Worm (Caenorhabditis elegans): ENCODE results near the gene F15H10.10.

F15H10.10 gene

ce11 chrV:10435198-10435597, 18.4 kb upstream of the F15H10.10 start (continued):
- no peak for TF ChIP-seq tra-1 (GFP tag; IDR thresholded peaks at IDR 0.05)
- no peak for TF ChIP-seq ztf-11 (tag; optimal IDR thresholded peaks at IDR 0.05)
- TF ChIP-seq daf-19 (GFP tag; conservative IDR thresholded peaks at IDR 0.05) = no peak
- no peak for TF ChIP-seq hlh-30 (tag; optimal IDR thresholded peaks at IDR 0.05; ENCODE audit: insufficient read depth)
- no peak for TF ChIP-seq ceh-62 (tag; optimal IDR thresholded peaks at IDR 0.05)
- no peak for TF ChIP-seq spr-1 (tag; optimal IDR thresholded peaks at IDR 0.05)
- no peak for TF ChIP-seq cey-2 (tag; optimal IDR thresholded peaks at IDR 0.05; ENCODE audit: borderline replicate concordance, insufficient read depth)
- no peak for TF ChIP-seq Y5F2A.4 (GFP tag; optimal IDR thresholded peaks at IDR 0.05)
- TF ChIP-seq pqm-1 (tag; optimal IDR thresholded peaks at IDR 0.05) = peak; percentile 44
- TF ChIP-seq dmd-6 (GFP tag; IDR thresholded peaks at IDR 0.05) = peak; percentile 54
- TF ChIP-seq attf-4 (tag; optimal IDR thresholded peaks at IDR 0.05) = no peak
- TF ChIP-seq madf-5 (GFP tag; IDR thresholded peaks at IDR 0.05) = no peak
- no peak for TF ChIP-seq ama-1 (optimal IDR thresholded peaks at IDR 0.05)
- no peak for TF ChIP-seq lin-29 (GFP tag; IDR thresholded peaks at IDR 0.05)
- no peak for TF ChIP-seq unc-39 (tag; optimal IDR thresholded peaks at IDR 0.05)
- TF ChIP-seq unc-62 (GFP tag; optimal IDR thresholded peaks at IDR 0.05 in 1 of 2) = peak in 1 of 2 experiments; percentile 95
- no peak for TF ChIP-seq unc-62 (tag; optimal IDR thresholded peaks at IDR 0.05)
- TF ChIP-seq zfp-3 (GFP tag; conservative IDR thresholded peaks at IDR 0.05) = no peak
- TF ChIP-seq spr-3 (GFP tag; optimal IDR thresholded peaks at IDR 0.05) = no peak
- no peak for TF ChIP-seq aly-2 (tag; optimal IDR thresholded peaks at IDR 0.05)
- TF ChIP-seq nhr-237 (tag; optimal IDR thresholded peaks at IDR 0.05) = no peak
- no peak for TF ChIP-seq ctbp-1 (GFP tag; IDR thresholded peaks at IDR 0.05)
- no peak for TF ChIP-seq zip-11 (GFP tag; IDR thresholded peaks at IDR 0.05)
- no peak for TF ChIP-seq tag-97 (GFP tag; IDR thresholded peaks at IDR 0.05)
- TF ChIP-seq mep-1 (tag; optimal IDR thresholded peaks at IDR 0.05) = no peak

ce11 chrV:10433721-10434120, 16.9 kb upstream of the F15H10.10 start, which contains the start of gene Y32F6A.4:
TSS of gene Y32F6A.4 (minus strand) at chrV:10434067.
- no peak for TF ChIP-seq hmg-1.1 (GFP tag; IDR thresholded peaks at IDR 0.05)
- no peak for TF ChIP-seq arid-1 (GFP tag; conservative IDR thresholded peaks at IDR 0.05)
- no peak for TF ChIP-seq daf-16 (GFP tag; optimal IDR thresholded peaks at IDR 0.05)
- peak; percentile 45 for TF ChIP-seq daf-16 (tag; optimal IDR thresholded peaks at IDR 0.05)
- peak; percentile 39 for TF ChIP-seq nhr-28 (tag; optimal IDR thresholded peaks at IDR 0.05)
- TF ChIP-seq zip-11 (GFP tag; IDR thresholded peaks at IDR 0.05) = no peak
- TF ChIP-seq lin-13 (GFP tag; optimal IDR thresholded peaks at IDR 0.05) = no peak
- no peak for TF ChIP-seq ZK337.2 (GFP tag; IDR thresholded peaks at IDR 0.05)
- TF ChIP-seq Y5F2A.4 (GFP tag; optimal IDR thresholded peaks at IDR 0.05) = no peak
- TF ChIP-seq egl-27 (tag; optimal IDR thresholded peaks at IDR 0.05) = no peak
- no peak for TF ChIP-seq dmd-9 (GFP tag; IDR thresholded peaks at IDR 0.05)
- no peak for TF ChIP-seq zip-2 (tag; optimal IDR thresholded peaks at IDR 0.05)
- peak; percentile 15 for TF ChIP-seq hlh-11 (tag; optimal IDR thresholded peaks at IDR 0.05)
- no peak for TF ChIP-seq T20F7.1 (GFP tag; optimal IDR thresholded peaks at IDR 0.05)
- TF ChIP-seq vab-7 (GFP tag; IDR thresholded peaks at IDR 0.05) = no peak
- no peak for TF ChIP-seq lin-38 (GFP tag; IDR thresholded peaks at IDR 0.05)
- TF ChIP-seq unc-62 (GFP tag; optimal IDR thresholded peaks at IDR 0.05 in 1 of 2) = peak in 1 of 2 experiments; percentile 81
- no peak for TF ChIP-seq unc-62 (tag; optimal IDR thresholded peaks at IDR 0.05)
- peak; percentile 69 for TF ChIP-seq pqm-1 (tag; optimal IDR thresholded peaks at IDR 0.05)
- peak; percentile 41; the same call in 1 of the 2 replicates for TF ChIP-seq dmd-6 (GFP tag; IDR thresholded peaks at IDR 0.05)
- TF ChIP-seq hlh-30 (tag; optimal IDR thresholded peaks at IDR 0.05; ENCODE audit: insufficient read depth) = no peak
- TF ChIP-seq nhr-6 (tag; optimal IDR thresholded peaks at IDR 0.05) = no peak
- TF ChIP-seq php-3 (GFP tag; IDR thresholded peaks at IDR 0.05) = peak; percentile 17; the same call in 1 of the 2 replicates
- TF ChIP-seq ama-1 (optimal IDR thresholded peaks at IDR 0.05) = no peak
- TF ChIP-seq spr-3 (GFP tag; optimal IDR thresholded peaks at IDR 0.05) = no peak
- no peak for TF ChIP-seq zfp-3 (GFP tag; conservative IDR thresholded peaks at IDR 0.05)
- no peak for TF ChIP-seq aly-2 (tag; optimal IDR thresholded peaks at IDR 0.05)
- no peak for TF ChIP-seq lin-29 (GFP tag; IDR thresholded peaks at IDR 0.05)
